Worm (Caenorhabditis elegans) whole organism, L4 larva: ENCODE results near the gene Y32B12B.1.
A peak's percentile ranks its signal among the peaks of the same experiment; 100 is the strongest.

Experiments
- aha-1 ChIP-seq: fragments of 150-350 bp; peaks from one replicate; lab custom pipeline; 2014; ENCODE audit warnings: missing biosample characterization, missing genetic modification characterization
- ceh-20 ChIP-seq: fragments of 200-800 bp; sonication (Bioruptor generic); IDR thresholded peaks from 2 replicates; pipeline ENCODE4 v1.3.6; 2022; ENCODE audit warnings: missing genetic modification reagents, missing genetic modification characterization, missing compliant biosample characterization
- ceh-32 ChIP-seq: sonication (generic microtip); optimal IDR thresholded peaks from 2 replicates; lab custom pipeline; 2016; ENCODE audit warnings: mild to moderate bottlenecking, missing genetic modification characterization, missing compliant biosample characterization; ENCODE audit not compliant: poor library complexity
- dpl-1 ChIP-seq: fragments of 150-350 bp; optimal IDR thresholded peaks from 2 replicates; lab custom pipeline; 2014; ENCODE audit warnings: missing biosample characterization, missing genetic modification reagents, missing genetic modification characterization
- egl-27 ChIP-seq: sonication (generic microtip); optimal IDR thresholded peaks from 3 replicates; lab custom pipeline; 2017; ENCODE audit warnings: missing biosample characterization, missing genetic modification reagents, missing genetic modification characterization
- hlh-30 ChIP-seq: sonication (generic microtip); optimal IDR thresholded peaks from 2 replicates; lab custom pipeline; 2017; ENCODE audit warnings: antibody characterized with exemption, mild to moderate bottlenecking, missing genetic modification characterization, missing compliant biosample characterization; ENCODE audit not compliant: insufficient read depth
- lin-15B ChIP-seq: fragments of 150-350 bp; sonication (generic microtip); optimal IDR thresholded peaks from 3 replicates; lab custom pipeline; 2014; ENCODE audit warnings: missing biosample characterization, missing genetic modification characterization
- mdl-1 ChIP-seq, 2 experiments: fragments of 150-350 bp in 1 of 2; sonication (generic microtip) in 1 of 2; optimal IDR thresholded peaks; 2 replicates each; lab custom pipeline; 2014 to 2017; ENCODE audit warnings: missing biosample characterization in 2 of 2, missing genetic modification characterization in 2 of 2
- mxl-2 ChIP-seq: fragments of 200-800 bp; sonication (Bioruptor generic); conservative IDR thresholded peaks from 2 replicates; pipeline ENCODE4 v1.3.6; 2022; ENCODE audit warnings: missing genetic modification reagents, missing genetic modification characterization, missing compliant biosample characterization
- nhr-10 ChIP-seq: fragments of 150-350 bp; optimal IDR thresholded peaks from 2 replicates; lab custom pipeline; 2014; ENCODE audit warnings: missing biosample characterization, missing genetic modification characterization
- nhr-6 ChIP-seq: fragments of 150-350 bp; optimal IDR thresholded peaks from 2 replicates; lab custom pipeline; 2014; ENCODE audit warnings: missing biosample characterization, missing genetic modification characterization
- pqm-1 ChIP-seq: sonication (generic microtip); optimal IDR thresholded peaks from 2 replicates; lab custom pipeline; 2017; ENCODE audit warnings: missing biosample characterization, missing genetic modification characterization

DNA sequence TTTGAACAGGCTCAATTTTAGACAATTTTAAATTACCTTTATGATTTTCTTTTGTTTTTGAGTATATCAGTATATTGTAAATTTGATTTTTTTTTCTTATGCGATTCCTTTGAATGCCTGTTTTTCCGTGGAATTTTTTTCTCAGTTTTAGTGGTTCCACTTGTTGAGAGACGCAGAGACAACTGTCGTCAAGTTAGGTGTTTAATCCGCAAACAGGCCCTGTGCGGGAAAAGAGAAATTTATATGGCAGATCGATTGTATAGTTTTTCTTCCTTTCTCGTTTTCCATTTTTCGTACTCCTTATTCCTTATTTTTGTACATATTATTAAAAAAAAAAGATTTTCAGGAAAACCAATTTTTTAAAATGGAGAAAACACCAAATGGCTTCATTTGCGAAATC is 37.8 kb upstream of the Y32B12B.1 start, which contains the start of gene F36D3.1:
- TF ChIP-seq lin-15B (tag; lab: Kevin White, UChicago) (no peak), nhr-6 (tag; lab: Kevin White, UChicago) (no peak), aha-1 (tag; lab: Kevin White, UChicago) (no peak), nhr-10 (tag; lab: Kevin White, UChicago) (no peak), dpl-1 (peak; percentile 87), ceh-32 (tag; lab: Kevin White, UChicago) (no peak), hlh-30 (peak; percentile 16), ceh-20 (GFP tag; lab: Robert Waterston, UW) (no peak), mdl-1 (tag; optimal IDR thresholded peaks at IDR 0.05; lab: Kevin White, UChicago) (no peak), pqm-1 (tag; lab: Kevin White, UChicago) (no peak), egl-27 (tag; lab: Kevin White, UChicago) (no peak), mxl-2 (GFP tag; lab: Robert Waterston, UW) (no peak)
